Worm (Caenorhabditis elegans): ENCODE measurements around the gene AH6.3.
A peak's percentile ranks its signal among the peaks of the same experiment; 100 is the strongest.

The AH6.3 gene

ce11 chrII:9501955-9502354, 16.9 kb upstream of the AH6.3 start (continued):
- TF ChIP-seq zag-1 (tag; optimal IDR thresholded peaks at IDR 0.05) (no peak), Y48G9A.11 (GFP tag; IDR thresholded peaks at IDR 0.05) (no peak), Y75B8A.6 (GFP tag; IDR thresholded peaks at IDR 0.05) (no peak), lim-7 (GFP tag; IDR thresholded peaks at IDR 0.05) (no peak), dpl-1 (GFP tag; optimal IDR thresholded peaks at IDR 0.05) (no peak), dve-1 (tag; optimal IDR thresholded peaks at IDR 0.05; ENCODE audit: insufficient read depth) (peak; percentile 91), aha-1 (tag) (peak; percentile 35), jun-1 (tag; optimal IDR thresholded peaks at IDR 0.05) (no peak), unc-62 (GFP tag; optimal IDR thresholded peaks at IDR 0.05 in 1 of 2) (peak in 1 of 2 experiments; percentile 55), unc-62 (tag; optimal IDR thresholded peaks at IDR 0.05) (no peak), hlh-11 (tag; optimal IDR thresholded peaks at IDR 0.05) (peak; percentile 87), F10B5.3 (tag; optimal IDR thresholded peaks at IDR 0.05) (no peak), aly-2 (tag; optimal IDR thresholded peaks at IDR 0.05) (no peak), D1046.2 (GFP tag; IDR thresholded peaks at IDR 0.05) (no peak), nhr-237 (tag; optimal IDR thresholded peaks at IDR 0.05) (no peak), nhr-77 (tag; optimal IDR thresholded peaks at IDR 0.05) (peak; percentile 68), sdz-12 (GFP tag; optimal IDR thresholded peaks at IDR 0.05) (no peak), daf-16 (GFP tag; optimal IDR thresholded peaks at IDR 0.05) (no peak), daf-16 (tag; optimal IDR thresholded peaks at IDR 0.05) (peak; percentile 83), madf-9 (GFP tag; conservative IDR thresholded peaks at IDR 0.05) (no peak), php-3 (GFP tag; IDR thresholded peaks at IDR 0.05) (peak; percentile 74), unc-39 (tag; optimal IDR thresholded peaks at IDR 0.05) (no peak), zfp-2 (tag; optimal IDR thresholded peaks at IDR 0.05) (no peak), zfp-3 (GFP tag; conservative IDR thresholded peaks at IDR 0.05) (no peak), ceh-82 (tag; optimal IDR thresholded peaks at IDR 0.05) (no peak), mxl-2 (GFP tag; conservative IDR thresholded peaks at IDR 0.05) (no peak), egl-27 (tag; optimal IDR thresholded peaks at IDR 0.05) (no peak), nhr-28 (tag; optimal IDR thresholded peaks at IDR 0.05) (peak; percentile 71), F26F4.8 (GFP tag; conservative IDR thresholded peaks at IDR 0.05) (no peak), zip-2 (tag; optimal IDR thresholded peaks at IDR 0.05) (no peak)

ce11 chrII:9507181-9507580, 11.7 kb upstream of the AH6.3 start, which contains the start of gene gcy-3:
TSS of gene gcy-3 (minus strand) at chrII:9507281.
- TF ChIP-seq hlh-11 (tag; optimal IDR thresholded peaks at IDR 0.05) (no peak), unc-62 (GFP tag; optimal IDR thresholded peaks at IDR 0.05 in 1 of 2) (peak in 1 of 2 experiments; percentile 35), unc-62 (tag; optimal IDR thresholded peaks at IDR 0.05) (no peak)

- TF ChIP-seq lin-13 (GFP tag; optimal IDR thresholded peaks at IDR 0.05), result no peak
- no peak for TF ChIP-seq fkh-10 (GFP tag; optimal IDR thresholded peaks at IDR 0.05)
- TF ChIP-seq dpl-1 (GFP tag; optimal IDR thresholded peaks at IDR 0.05), result no peak
- no peak for TF ChIP-seq duxl-1 (tag; optimal IDR thresholded peaks at IDR 0.05; ENCODE audit: poor library complexity)
- TF ChIP-seq daf-8 (GFP tag; IDR thresholded peaks at IDR 0.05), result no peak
- no peak for TF ChIP-seq daf-19 (GFP tag; conservative IDR thresholded peaks at IDR 0.05)
- TF ChIP-seq Y48G9A.11 (GFP tag; IDR thresholded peaks at IDR 0.05), result no peak
- TF ChIP-seq mep-1 (tag; optimal IDR thresholded peaks at IDR 0.05), result no peak
Measured at ce11 chrII:9516836-9517235, 2.0 kb upstream of the AH6.3 start, which contains the start of gene gcy-1. TSS of gene gcy-1 (minus strand) at chrII:9516936.

- no peak for TF ChIP-seq nhr-10 (tag; optimal IDR thresholded peaks at IDR 0.05)
- no peak for TF ChIP-seq ceh-62 (tag; optimal IDR thresholded peaks at IDR 0.05)
- TF ChIP-seq egl-43 (GFP tag; IDR thresholded peaks at IDR 0.05), result no peak
- TF ChIP-seq arid-1 (GFP tag; conservative IDR thresholded peaks at IDR 0.05), result no peak
- TF ChIP-seq hif-1 (tag; optimal IDR thresholded peaks at IDR 0.05), result no peak
- no peak for TF ChIP-seq fos-1 (tag; optimal IDR thresholded peaks at IDR 0.05)
Measured at ce11 chrII:9521570-9521969, 2.7 kb downstream of the AH6.3 start, which contains the start of gene sra-1. TSS of gene sra-1 (minus strand) at chrII:9521670.

Measured in whole organism, L4 larva.